Fruit fly (Drosophila melanogaster): ENCODE results near the gene Kah.

- TF ChIP-seq pan (optimal IDR thresholded peaks at IDR 0.05), result no peak
- TF ChIP-seq CG32264 (GFP tag; optimal IDR thresholded peaks at IDR 0.05), result no peak
- TF ChIP-seq woc (GFP tag; optimal IDR thresholded peaks at IDR 0.05), result peak; percentile 66
- TF ChIP-seq OdsH (GFP tag; optimal IDR thresholded peaks at IDR 0.05), result peak; percentile 12
- no peak for TF ChIP-seq Abd-B (GFP tag; optimal IDR thresholded peaks at IDR 0.05)
- TF ChIP-seq dmrt93B (GFP tag; optimal IDR thresholded peaks at IDR 0.05), result peak; percentile 13
- TF ChIP-seq Hnf4 (GFP tag; optimal IDR thresholded peaks at IDR 0.05), result peak; percentile 58
- TF ChIP-seq Hr78 (GFP tag; optimal IDR thresholded peaks at IDR 0.05), result no peak
- TF ChIP-seq h (GFP tag; optimal IDR thresholded peaks at IDR 0.05), result peak; percentile 38
- TF ChIP-seq Myc (optimal IDR thresholded peaks at IDR 0.05), result peak; percentile 15
- peak; percentile 81 for TF ChIP-seq psq (GFP tag; optimal IDR thresholded peaks at IDR 0.05)
- TF ChIP-seq Jra (GFP tag; optimal IDR thresholded peaks at IDR 0.05), result peak; percentile 35
Measured at dm6 chr3L:540432-540973, 48.6 kb downstream of the Kah start, which contains the start of the genes klar and BORCS6.
